Worm (Caenorhabditis elegans): ENCODE measurements around the gene sre-4.

sre-4 gene

DNA sequence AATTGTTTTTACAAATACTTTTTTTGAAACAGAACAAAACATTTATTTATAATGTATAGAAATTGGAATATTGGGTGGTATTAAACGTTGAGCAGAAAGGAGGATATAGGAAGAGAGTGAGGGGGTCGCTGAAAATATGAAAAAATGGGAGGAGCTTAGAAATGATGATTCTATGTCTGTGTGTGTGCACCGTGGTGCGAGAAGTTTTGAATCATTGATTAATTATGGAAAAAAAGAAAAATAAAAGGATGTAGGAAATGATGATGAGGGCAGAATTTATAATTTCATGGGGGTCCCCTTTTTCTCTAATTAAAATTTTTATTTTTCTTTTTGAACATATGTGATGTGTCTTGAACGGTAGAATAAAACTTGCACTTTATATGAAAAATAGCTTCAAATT, at the start of gene sre-4:
Gene sre-4 (minus strand): TSS at position 101 of the 400 bp plus-strand sequence.
- TF ChIP-seq unc-62 (GFP tag; optimal IDR thresholded peaks at IDR 0.05) = no peak

DNA sequence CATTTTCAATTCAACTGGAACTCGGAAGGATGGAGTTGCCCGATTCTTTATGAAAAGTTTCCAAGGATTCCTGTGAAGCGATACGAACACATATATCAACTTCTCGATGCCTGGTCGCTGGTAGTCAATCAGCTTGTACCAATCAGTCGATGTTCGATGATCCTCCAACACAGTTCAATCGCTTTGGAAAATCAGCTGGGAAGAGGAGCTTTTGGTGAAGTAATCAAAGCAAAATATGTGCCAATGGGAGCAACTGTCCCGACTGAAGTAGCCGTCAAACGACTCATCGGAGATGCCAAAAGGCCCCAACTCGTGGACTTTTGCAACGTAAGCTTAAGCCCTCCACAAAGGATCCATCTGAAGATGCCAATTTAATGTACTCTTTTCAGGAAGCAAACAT, 48.7 kb upstream of the sre-4 start:
- no peak for TF ChIP-seq unc-62 (GFP tag; optimal IDR thresholded peaks at IDR 0.05)

DNA sequence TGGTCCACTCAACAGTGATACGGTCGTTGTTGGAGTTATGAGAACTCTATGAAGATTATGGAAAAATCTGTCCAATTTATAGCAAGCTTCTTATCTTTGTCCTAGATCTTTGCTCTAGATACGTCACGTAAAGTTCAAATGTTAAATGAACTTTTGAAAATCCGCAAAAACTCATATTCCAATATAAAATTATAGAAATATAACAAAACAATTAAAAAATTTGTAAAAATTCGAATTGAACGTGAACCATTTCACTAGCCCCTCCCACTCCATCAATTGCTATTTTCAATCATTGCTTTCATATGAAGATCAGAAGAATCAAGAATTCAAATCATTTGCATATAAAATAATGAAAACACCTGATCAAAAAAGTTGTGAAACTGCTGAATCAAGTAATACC, 48.0 kb upstream of the sre-4 start, which contains the start of gene kin-21:
Gene kin-21 (plus strand): TSS at position 301 of the 400 bp plus-strand sequence.
- TF ChIP-seq unc-62 (GFP tag; optimal IDR thresholded peaks at IDR 0.05) = no peak

DNA sequence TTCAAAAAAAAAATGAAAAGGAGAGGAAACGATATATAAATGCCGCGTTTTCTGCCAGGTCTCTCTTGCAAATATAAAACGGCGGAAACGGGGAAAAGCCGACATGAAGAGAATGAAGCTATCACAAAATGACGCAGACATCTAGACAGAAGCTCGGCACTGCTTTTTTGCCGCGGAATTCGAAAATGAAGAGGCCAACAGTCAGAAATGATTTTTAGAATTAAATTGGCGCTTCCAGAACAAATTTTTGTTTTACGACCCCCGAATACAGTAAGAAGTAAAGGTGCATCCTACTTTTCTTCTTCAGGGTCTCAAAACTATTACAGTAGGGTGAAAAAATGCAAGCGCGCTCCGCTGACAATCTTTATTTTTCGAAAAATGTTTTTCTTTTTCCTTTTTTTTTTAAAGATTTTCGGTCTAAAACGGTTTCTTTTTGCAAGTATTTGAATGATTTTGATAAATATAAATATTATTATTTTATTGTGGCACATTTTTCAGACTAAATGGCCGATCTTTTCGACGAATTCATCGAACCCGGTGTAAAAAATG, 40.7 kb upstream of the sre-4 start, which contains the start of gene mtr-4:
Gene mtr-4 (plus strand): TSS at position 499 of the 549 bp plus-strand sequence.
- TF ChIP-seq unc-62 (GFP tag; optimal IDR thresholded peaks at IDR 0.05) = no peak

DNA sequence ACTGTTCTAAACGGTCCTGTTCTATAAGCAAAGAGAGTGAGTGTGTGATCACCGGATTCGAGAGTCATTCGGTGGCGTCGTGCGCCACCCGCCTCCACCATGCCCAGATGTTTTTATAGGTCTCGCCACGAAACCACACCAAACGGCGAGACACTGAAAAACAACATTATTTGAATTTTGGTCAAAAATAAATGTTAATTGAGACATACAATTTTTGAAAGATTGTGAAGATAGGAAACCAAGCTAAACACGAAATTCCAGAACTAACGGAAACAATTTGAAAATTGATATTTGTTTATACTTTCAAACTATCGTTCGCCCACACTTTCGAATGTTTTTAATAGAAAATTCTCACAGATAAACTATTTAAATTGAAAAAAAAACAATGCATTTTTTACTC, 39.9 kb upstream of the sre-4 start, which contains the start of gene catp-6:
Gene catp-6 (minus strand): TSS at position 101 of the 400 bp plus-strand sequence.
- TF ChIP-seq unc-62 (GFP tag; optimal IDR thresholded peaks at IDR 0.05) = no peak

DNA sequence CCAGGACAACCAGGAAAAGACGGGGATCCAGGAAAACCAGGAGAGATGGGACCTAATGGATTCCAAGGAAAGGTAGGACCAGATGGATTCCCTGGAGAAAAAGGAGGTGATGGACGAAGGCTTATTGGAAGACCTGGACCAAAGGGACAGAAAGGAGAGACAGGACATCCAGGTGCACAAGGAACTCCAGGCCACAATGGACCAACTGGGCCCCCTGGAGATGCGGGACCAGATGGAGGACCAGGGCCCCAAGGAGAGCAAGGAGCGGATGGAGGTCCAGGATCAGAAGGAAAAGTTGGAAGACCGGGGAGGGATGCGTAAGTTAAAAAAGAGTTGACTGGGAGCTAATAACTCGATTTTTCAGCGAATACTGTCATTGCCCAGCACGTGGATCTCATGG, 38.0 kb upstream of the sre-4 start:
- no peak for TF ChIP-seq unc-62 (GFP tag; optimal IDR thresholded peaks at IDR 0.05)

DNA sequence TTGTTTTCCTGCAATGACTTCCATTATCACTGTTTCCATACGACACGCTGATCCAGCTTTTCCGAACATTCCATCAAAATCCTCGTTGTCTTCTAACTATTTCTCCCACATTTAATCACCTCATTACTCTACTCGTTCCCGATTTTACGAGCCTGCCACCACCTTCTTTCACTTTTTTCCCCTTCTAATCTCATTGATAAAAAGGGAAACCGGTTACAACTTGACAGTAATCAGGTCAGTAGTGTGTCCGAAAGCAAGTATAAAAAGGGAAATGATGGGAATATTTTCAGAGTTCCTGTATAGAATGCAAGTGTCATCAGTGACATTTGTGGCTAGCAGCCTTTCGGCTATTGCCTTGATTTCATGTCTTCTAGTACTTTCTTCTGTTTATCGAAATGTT, 37.0 kb upstream of the sre-4 start, which contains the start of gene col-123:
Gene col-123 (plus strand): TSS at position 301 of the 400 bp plus-strand sequence.
- TF ChIP-seq unc-62 (GFP tag; optimal IDR thresholded peaks at IDR 0.05) = no peak

DNA sequence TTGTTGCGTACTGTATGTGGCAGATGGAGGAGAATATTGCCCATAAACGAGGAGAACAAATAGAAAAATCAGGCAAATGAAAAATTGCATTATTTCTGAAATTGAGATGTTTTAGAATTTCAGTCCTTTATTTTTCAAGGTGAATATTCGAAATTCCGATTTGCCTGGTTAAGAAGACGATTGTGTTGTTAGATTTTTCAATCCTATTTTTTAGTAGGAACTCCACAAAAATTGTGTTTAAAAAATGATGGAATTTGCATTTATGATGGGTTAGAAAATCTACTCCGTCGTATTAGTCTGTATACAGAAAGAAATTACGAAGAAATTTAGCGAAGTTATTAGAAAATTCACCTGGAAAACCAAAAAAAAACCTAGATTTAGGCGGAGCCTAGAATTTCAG, 30.8 kb upstream of the sre-4 start, which contains the start of gene egl-20:
Gene egl-20 (minus strand): TSS at position 101 of the 400 bp plus-strand sequence.
- no peak for TF ChIP-seq unc-62 (GFP tag; optimal IDR thresholded peaks at IDR 0.05)

DNA sequence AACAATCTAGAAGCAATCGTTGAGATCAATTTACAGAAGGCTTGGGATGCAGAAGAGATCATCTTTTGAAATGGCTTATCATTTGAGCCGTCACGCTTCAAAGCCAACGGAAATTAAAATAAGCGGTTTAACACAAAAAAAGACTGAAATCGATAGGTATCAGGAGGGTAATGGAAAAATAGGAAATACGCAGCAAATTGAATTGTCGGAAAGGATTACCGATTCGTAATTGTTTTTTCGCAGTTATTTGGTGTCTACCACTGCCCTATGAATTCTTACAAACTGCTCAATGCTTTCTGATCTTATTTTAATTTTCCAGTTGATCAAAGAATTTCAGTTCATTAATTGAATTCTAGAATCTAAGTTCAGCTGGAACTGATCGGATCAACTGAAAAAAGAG, 26.9 kb upstream of the sre-4 start:
- TF ChIP-seq unc-62 (GFP tag; optimal IDR thresholded peaks at IDR 0.05) = no peak

DNA sequence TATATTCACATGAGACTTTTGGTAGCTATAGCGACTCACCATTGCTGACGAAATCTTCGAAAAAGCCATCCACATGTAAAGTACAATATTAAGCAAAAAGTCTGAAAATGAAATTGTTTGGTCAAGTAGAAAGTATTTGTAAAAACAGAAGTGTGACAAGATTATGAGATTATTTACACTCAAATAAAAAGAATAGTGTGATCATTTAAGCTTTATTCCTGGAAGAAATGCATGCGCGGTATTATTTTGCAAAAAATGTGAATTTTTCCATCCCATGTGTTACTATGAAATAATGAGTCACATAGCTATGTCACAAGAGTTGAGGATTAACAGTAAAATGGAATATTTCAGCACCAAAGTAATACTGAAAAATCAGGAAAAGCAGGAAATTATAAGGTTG, 26.0 kb upstream of the sre-4 start, which contains the start of gene dct-15:
Gene dct-15 (minus strand): TSS at position 101 of the 400 bp plus-strand sequence.
- TF ChIP-seq unc-62 (GFP tag; optimal IDR thresholded peaks at IDR 0.05) = no peak

DNA sequence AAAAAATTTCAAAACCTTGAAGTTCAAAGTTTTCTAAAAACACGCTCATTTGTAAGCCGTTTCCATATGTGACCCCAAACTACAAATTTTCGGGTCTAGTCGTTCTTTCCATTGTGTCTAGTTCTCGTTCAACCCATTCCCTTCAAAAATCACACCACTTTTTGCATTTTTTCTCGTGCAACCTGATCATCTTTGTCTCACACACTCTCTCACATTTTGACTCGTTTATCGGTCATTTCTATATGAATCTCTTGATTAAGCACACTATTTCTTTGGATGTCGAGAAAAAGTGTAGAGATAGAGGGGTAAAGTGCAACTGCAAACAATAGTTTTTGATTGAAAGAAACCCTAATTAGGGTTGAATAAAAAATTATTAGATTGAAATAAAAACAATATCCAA, 19.0 kb upstream of the sre-4 start:
- no peak for TF ChIP-seq unc-62 (GFP tag; optimal IDR thresholded peaks at IDR 0.05)

DNA sequence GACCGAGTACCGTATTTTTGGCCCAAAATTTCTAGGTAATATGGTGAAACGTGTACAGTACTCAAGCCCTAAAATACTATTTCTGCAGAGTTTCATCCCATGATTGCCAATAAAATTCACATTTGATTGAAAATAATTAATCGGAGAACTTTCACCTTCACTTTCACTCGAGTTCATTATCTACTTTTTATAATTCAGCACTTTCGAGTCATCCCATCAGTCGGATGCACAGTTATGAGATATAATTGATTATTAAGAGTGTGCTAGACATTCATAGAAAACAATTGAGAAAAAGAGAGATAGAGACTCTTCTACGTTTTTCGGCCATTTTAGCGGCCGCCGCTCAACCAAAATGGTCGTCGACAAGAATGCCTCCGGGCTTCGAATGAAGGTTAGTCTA, 18.1 kb upstream of the sre-4 start, which contains the start of gene fat-3:
Gene fat-3 (plus strand): TSS at position 313 of the 400 bp plus-strand sequence.
- no peak for TF ChIP-seq unc-62 (GFP tag; optimal IDR thresholded peaks at IDR 0.05)

DNA sequence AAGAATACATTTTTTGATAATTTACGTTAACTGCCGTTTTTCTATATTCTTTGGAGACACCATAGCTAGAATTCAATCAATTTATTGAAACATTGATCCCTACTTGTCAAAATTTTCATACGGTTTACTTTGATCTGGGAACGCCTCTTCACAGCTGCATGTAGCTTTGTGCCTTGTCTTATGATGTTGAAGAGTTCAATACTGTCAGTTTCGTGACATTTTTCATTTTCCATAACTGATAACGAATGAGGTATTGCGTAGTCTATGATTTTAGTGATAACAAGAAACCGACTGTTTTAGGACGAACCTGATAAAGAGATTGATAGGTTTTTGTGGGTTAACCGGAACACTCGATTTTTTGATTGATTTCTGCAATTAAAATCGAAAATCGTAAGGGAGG, 16.8 kb upstream of the sre-4 start:
- TF ChIP-seq unc-62 (GFP tag; optimal IDR thresholded peaks at IDR 0.05) = no peak

DNA sequence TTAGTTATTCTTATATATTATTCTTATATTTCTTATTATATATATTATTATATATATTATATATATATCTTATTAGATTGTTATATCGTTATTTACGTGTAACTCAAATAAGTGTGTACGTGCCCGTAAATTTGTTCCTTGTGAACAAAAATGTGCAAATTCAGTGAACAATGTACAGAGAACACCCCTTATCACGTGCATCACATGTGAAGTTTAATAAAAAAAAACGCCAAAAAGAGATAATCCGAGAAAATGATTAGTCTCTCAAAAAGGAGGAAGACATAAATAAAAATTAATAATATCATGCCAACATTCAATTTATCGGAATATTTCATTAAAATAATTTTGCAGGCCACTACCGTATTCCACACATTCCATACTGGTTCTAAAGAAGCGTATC, 15.1 kb upstream of the sre-4 start:
- no peak for TF ChIP-seq unc-62 (GFP tag; optimal IDR thresholded peaks at IDR 0.05)

DNA sequence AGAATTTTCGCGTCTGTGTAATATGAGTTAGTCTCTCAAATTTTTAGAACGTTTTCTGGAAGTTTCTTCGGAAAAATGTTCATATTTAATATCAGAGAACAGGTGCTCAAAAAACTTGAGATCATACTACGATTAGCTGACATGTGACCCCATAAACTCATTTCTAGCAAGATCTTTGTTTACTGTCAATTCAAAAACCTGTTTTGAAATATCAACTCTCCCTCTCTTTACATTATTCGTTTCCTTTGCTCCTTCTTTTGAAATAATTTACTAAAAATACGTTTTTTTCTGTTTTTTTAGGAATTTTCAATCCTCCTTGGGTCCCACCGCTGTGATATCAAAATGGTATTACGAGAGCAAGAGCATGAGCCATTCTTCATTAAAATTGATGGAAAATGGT, 14.5 kb upstream of the sre-4 start, which contains the start of gene fat-4:
Gene fat-4 (plus strand): TSS at position 301 of the 400 bp plus-strand sequence.
- TF ChIP-seq unc-62 (GFP tag; optimal IDR thresholded peaks at IDR 0.05) = no peak

DNA sequence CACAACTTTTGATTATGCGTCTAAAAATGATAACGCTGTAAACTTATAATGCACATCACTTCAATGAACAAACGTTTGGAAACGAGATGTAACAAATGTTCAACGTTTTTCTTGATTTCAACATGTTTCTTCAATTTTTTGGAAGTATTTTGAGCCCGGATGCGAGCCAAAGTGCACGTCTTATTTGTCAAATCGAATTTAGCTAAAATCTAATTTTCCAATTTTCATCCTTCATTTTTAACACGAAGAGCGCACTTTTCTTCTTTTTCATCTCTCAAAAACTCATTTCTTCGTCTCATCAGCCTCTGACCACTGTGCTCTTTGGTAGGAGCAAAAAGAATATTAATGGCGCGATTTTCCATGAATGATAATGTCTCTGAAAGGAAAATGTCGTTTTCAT, 13.7 kb upstream of the sre-4 start:
- no peak for TF ChIP-seq unc-62 (GFP tag; optimal IDR thresholded peaks at IDR 0.05)

DNA sequence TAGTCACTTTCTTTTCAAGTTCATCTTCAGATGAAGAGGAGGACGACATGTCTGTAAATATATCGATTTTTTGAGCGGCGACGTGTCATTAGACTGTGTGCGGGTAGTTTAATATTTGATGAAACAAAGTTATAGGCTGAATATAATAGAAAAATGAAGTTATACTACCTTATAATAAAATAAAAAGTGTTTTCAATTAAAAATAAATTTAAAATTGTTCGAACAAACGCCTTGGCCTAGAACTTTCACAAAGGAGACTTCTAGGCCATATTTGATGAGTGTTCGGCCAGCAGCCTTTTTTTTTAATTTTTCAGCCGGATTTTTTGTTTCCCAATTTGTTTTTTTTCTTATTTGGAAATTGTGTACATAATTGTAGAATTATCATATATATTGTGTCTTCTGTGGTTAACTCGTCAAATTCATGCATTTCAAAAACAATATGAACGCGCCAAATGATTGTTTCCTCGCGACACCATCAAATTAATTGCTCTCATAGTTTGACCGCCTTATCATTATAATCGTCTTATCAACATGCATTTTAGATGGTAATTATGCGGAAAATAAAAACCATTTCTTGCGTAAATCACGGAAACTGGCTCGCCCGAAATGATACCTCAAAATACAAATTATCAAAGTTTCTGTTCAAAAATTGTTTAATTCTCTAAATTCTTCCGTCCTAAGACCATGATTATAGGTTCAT, 12.9 kb upstream of the sre-4 start, which contains the start of gene T13F2.2:
Gene T13F2.2 (minus strand): TSS at position 51 of the 700 bp plus-strand sequence.
- no peak for TF ChIP-seq unc-62 (GFP tag; optimal IDR thresholded peaks at IDR 0.05)
